Worm (Caenorhabditis elegans) whole organism, mixed stage, embryonic: ENCODE results near the gene fbxa-134.

Experiments
- bed-3 ChIP-seq: fragments of 200-800 bp; sonication (Bioruptor generic); optimal IDR thresholded peaks from 3 replicates; lab custom pipeline; 2018; ENCODE audit warnings: mild to moderate bottlenecking, missing genetic modification characterization, moderate library complexity, missing compliant biosample characterization
- lsy-2 ChIP-seq: fragments of 150-350 bp; optimal IDR thresholded peaks from 2 replicates; lab custom pipeline; 2014; ENCODE audit warnings: missing biosample characterization, missing genetic modification characterization
- mls-2 ChIP-seq: sonication (generic microtip); optimal IDR thresholded peaks from 2 replicates; lab custom pipeline; 2016; ENCODE audit warnings: mild to moderate bottlenecking, missing genetic modification characterization, moderate library complexity, missing compliant biosample characterization
- nhr-12 ChIP-seq: fragments of 150-350 bp; optimal IDR thresholded peaks from 2 replicates; lab custom pipeline; 2014; ENCODE audit warnings: missing biosample characterization, missing genetic modification characterization
- pha-4 ChIP-seq: fragments of 150-350 bp; optimal IDR thresholded peaks from 2 replicates; lab custom pipeline; 2018; ENCODE audit warnings: missing biosample characterization, missing genetic modification reagents, missing genetic modification characterization
- snpc-4 ChIP-seq: fragments of 150-350 bp; optimal IDR thresholded peaks from 2 replicates; lab custom pipeline; 2014; ENCODE audit warnings: missing biosample characterization, missing genetic modification characterization
- unc-62 ChIP-seq: fragments of 150-350 bp; optimal IDR thresholded peaks from 2 replicates; lab custom pipeline; 2014; ENCODE audit warnings: missing biosample characterization, missing genetic modification reagents, missing genetic modification characterization
- ztf-11 ChIP-seq: fragments of 150-350 bp; optimal IDR thresholded peaks from 2 replicates; lab custom pipeline; 2014; ENCODE audit warnings: missing biosample characterization, missing genetic modification characterization

DNA sequence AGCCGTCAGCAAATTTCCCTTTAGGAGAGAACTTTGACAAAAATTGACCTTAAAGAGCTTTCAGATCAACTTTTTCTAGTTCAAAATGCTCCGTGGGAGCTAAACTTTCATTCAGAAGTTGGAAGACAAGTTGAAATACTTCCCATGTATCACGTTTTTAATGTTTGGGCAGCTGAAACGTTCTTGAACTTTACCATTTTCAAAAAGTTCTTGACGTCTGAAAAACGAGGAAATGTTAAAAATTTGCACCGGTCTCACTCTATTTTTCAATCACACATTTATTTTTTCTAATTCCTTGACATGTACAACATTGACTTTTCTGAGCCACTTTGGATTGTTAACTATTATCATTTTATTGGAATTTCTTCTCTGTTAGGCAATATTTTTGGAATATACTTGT, 49.9 kb downstream of the fbxa-134 start, which contains the start of gene sri-70:
- TF ChIP-seq bed-3 (GFP tag; lab: Kevin White, UChicago) (no peak), unc-62 (GFP tag; lab: Kevin White, UChicago) (no peak), lsy-2 (no peak), nhr-12 (tag; lab: Kevin White, UChicago) (no peak), mls-2 (tag; lab: Kevin White, UChicago) (no peak), pha-4 (tag; lab: Kevin White, UChicago) (no peak), snpc-4 (tag; lab: Kevin White, UChicago) (no peak), ztf-11 (tag; lab: Kevin White, UChicago) (no peak)
